Worm (Caenorhabditis elegans) whole organism, dauer: ENCODE results near the gene D1086.8.

Experiments used
- unc-62 ChIP-seq: sonication (generic microtip); optimal IDR thresholded peaks from 2 replicates; lab custom pipeline; 2017; ENCODE audit warnings: missing biosample characterization, missing genetic modification reagents, missing genetic modification characterization

D1086.8 gene

DNA sequence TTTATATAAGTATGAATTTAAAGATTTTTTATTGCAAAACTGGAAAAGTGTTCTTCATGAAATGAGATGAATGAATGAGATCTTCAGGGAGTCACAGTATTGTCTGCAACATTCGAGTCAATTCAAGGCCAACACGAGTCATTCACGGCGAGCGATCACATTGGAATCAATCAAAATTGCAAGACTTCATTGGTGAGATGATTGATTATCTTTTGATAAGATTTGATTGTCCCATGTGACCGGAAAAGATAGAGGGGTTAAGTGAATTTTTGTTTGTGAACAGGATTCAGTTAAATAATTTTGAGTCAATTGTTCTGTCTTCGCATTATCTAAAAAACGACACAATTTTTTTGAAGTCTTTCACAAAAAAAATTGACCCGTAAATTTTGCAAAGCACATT, 1.0 kb downstream of the D1086.8 start:
- TF ChIP-seq unc-62 (GFP tag; lab: Kevin White, UChicago): no peak

DNA sequence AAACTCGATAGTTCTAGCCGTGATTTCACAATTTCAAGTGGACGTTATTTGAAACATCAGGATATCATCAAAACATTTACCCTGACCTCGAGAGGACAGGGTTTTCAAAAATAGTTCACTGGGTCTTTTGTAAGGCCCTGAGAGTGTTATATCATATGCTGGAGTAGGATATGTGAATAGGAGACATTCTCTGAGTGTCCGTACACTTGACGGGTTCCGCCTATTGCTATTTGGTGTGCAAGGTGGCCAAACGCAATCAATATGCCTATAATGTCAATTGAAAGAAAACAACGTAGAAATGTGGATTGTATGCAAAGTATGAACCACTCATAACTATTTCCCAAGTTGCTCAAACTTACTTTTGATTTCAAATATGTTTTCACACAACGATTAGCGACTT, 3.5 kb downstream of the D1086.8 start:
- no peak for TF ChIP-seq unc-62 (GFP tag; lab: Kevin White, UChicago)

DNA sequence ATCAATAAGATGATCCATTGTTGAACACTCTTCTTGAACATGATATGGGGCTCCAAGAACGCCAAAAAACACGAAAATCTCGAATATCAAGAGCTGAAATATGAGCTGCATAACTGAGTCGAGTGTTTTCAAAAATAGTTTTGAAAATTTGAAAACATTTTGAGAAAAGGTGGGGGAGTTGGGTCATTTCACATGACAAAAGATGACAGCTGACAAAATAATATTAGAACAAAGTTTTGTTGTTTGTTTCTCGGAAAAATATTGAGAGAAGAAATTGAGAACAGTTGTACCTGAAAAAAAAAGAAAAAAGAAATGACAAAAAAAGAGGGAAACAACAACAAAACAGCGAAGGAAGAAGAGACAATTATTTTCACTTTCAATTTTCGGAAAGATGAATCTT, 4.6 kb downstream of the D1086.8 start, which contains the start of the genes D1086.2 and D1086.1:
Gene D1086.2 (minus strand): TSS at position 150 of the 400 bp plus-strand sequence.
Gene D1086.1 (plus strand): TSS at position 340 of the 400 bp plus-strand sequence.
- no peak for TF ChIP-seq unc-62 (GFP tag; lab: Kevin White, UChicago)

- TF ChIP-seq unc-62 (GFP tag; lab: Kevin White, UChicago): no peak
Observed at ce11 chrV:14100886-14101285, 7.0 kb downstream of the D1086.8 start, which contains the start of gene D1086.12. Gene D1086.12 (plus strand): TSS chrV:14101186.

ce11 chrV:14103970-14104369, 10.1 kb downstream of the D1086.8 start, which contains the start of gene D1086.9:
Gene D1086.9 (plus strand): TSS chrV:14104270.
- no peak for TF ChIP-seq unc-62 (GFP tag; lab: Kevin White, UChicago)

DNA sequence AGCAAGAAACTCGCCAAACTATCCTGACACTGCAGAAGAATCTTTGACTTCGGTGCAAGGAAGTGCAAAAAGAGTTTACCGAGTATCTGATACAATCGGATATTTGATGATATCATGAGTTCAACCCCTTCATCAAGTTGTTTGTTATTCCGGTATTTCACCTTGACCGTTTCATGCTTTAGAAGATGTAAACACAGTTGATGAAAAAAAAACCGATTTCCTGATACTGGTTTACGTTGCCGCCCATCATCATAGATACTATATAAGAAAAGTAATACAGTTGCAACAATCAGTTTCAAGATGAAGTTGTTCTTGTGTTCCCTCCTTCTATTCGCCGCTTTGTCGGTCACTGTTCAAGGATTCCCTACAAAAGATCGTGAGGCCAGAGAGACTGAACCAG, 13.6 kb downstream of the D1086.8 start, which contains the start of gene H39E23.3:
Gene H39E23.3 (plus strand): TSS at position 301 of the 400 bp plus-strand sequence.
- no peak for TF ChIP-seq unc-62 (GFP tag; lab: Kevin White, UChicago)

ce11 chrV:14110042-14110441, 16.1 kb downstream of the D1086.8 start, which contains the start of gene H39E23.2:
Gene H39E23.2 (plus strand): TSS chrV:14110342.
- no peak for TF ChIP-seq unc-62 (GFP tag; lab: Kevin White, UChicago)

DNA sequence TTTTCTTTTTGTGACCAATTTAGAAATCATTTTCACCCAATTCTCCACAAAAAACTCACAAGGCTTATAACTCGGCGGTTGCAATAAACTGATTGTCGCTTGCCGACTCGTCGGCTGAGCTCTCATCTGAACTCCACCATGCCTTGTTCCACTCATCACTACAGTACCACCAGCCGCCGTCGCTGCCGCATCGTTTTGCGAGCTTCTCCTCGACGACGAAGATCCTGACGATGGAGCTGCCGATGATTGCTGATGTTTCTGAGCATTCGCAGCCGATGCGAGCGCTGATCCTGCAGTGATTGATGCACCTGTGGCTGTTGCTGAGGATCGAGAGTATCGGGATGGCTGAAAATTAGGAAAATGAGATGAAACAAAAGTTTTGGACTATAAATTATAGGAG, 26.8 kb downstream of the D1086.8 start:
- no peak for TF ChIP-seq unc-62 (GFP tag; lab: Kevin White, UChicago)

- no peak for TF ChIP-seq unc-62 (GFP tag; lab: Kevin White, UChicago)
Observed at ce11 chrV:14123176-14123575, 29.3 kb downstream of the D1086.8 start.

DNA sequence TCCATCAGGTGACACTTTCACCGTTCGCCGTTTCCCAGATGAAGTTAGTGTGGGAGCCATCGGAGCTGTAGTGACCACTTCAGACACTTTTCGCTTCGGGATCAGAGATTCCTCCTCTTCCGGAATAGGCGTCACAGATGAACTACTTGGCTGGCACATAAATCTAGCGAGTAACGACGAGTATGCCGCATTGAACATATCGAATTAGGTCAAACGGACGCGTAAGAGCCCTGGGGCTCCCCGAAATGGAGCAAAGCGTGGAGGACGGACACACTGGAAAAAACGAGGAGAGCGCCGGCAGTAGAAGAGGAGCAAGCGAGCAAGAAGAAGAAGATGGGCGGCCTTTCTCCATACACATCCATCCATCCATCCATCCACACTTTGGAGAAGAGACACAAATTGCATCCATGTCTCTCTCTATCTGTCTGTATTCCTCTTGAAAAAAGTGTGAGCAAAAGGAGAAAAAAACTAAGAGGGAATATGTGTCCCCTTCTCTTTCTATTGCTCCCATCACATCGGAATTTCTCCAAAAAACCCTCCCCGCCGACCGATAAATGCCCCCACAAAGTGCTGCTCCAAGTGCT, 32.5 kb downstream of the D1086.8 start:
- TF ChIP-seq unc-62 (GFP tag; lab: Kevin White, UChicago): no peak

DNA sequence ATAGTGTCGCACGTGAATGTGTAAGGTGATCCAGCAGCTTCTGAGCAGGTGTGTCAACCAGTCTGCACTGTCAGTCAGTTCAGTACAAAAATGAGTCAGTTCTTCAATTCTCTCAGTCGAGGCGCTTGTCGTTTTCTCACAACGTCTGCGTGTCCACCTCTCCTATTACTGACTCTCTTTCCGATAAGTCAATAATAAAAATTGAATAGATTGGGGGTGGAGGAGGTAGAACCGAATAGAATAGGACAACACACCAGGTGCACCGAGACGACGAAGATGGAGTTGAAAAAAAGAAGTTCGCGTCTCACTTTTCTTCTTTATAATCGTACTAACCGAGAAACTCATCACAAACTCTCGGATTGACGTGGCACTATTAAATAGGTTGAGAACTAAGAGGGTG, 33.9 kb downstream of the D1086.8 start:
- TF ChIP-seq unc-62 (GFP tag; lab: Kevin White, UChicago): no peak

ce11 chrV:14128858-14129257, 35.0 kb downstream of the D1086.8 start:
- TF ChIP-seq unc-62 (GFP tag; lab: Kevin White, UChicago): no peak

ce11 chrV:14130226-14130625, 36.3 kb downstream of the D1086.8 start:
- TF ChIP-seq unc-62 (GFP tag; lab: Kevin White, UChicago): no peak

DNA sequence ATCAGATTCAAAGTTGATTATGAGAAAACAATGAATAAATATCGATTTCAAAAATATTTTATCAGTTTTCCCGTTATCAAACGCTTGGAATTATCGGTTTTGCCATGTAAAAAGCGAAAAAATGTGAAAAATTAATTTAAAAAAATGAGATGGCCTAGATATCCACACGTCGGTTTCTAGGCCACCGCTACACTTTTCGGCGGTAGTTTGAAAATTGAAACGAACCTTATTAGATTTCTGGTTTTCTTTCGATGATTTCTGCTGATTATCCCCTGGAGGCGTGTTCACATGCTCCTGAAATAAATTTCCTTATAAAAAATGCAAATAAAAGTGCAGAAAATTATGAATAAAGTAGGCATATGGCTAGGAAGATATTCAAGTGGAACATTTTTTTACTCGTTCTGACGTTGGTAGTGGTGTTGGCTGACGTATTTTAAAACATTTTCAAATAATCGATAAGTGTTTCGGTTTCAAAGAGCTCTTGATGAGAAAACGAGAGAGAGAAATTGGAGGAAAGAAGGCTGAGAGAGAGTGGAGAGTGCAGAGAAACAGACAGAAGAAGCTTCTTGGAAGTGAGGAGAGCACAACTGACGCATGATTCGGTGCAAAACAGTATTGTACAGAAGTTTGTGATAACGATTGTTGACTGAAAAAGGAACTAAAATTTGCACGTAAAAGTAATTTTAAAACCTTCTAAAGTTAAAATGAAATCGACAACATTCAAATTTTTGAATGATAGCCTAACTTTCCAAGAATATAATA, 39.3 kb downstream of the D1086.8 start:
- no peak for TF ChIP-seq unc-62 (GFP tag; lab: Kevin White, UChicago)

DNA sequence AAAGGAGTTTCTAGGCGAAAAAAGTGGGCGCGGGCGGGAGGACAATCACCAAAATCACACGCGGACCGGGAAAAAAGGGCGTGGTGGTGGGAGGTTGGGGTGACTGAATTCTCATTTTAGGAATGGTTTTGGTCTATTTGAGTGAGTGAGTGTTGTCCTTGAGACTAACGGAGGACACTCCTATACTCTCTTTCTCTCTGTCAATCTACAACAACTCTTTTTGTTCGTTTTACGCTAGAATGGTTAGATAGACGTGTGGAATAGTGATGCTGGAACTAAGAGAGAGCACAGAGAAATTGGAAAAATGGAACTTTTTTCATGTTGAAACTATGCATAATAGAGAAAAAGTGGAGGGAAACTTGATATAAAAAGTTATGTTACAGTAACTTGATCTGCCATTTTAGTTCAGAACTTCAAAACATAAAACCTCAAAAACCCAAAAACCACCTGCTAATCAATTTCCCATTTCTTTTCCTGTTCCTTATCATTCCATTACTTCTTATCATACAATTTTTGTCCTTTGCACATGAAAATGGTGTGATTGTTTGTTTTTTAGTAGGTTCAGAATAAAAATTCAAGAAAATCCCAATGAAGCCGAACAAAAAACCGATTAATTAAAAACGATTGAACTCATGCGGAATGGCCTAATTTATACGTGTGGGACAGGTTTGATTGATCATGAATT, 41.0 kb downstream of the D1086.8 start:
- no peak for TF ChIP-seq unc-62 (GFP tag; lab: Kevin White, UChicago)

DNA sequence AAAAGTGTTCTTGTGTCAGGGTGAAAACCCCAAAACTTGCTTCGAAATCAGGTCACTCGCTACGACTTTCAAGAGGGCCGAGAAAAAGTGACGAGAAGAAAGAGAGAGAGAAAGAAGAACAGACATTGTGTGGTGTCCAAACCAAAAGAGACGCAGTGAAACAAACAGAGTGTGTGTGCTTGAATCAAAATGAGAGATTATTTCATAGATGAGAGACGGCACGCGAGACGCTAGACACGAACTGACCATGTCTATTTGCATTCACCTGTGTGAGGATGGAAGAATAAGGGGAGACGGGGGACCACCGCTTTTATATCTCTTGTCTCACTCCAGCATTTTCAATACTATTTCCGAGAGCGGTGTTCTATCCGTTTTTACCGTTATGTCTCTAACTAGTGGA, 42.2 kb downstream of the D1086.8 start:
- TF ChIP-seq unc-62 (GFP tag; lab: Kevin White, UChicago): no peak
